Worm (Caenorhabditis elegans) whole organism, L3 larva: ENCODE measurements around the gene C06A12.19.

Experiments
- ZK546.5 ChIP-seq: sonication (generic microtip); optimal IDR thresholded peaks from 2 replicates; lab custom pipeline; 2017; ENCODE audit warnings: missing biosample characterization, missing genetic modification characterization
- aly-2 ChIP-seq: fragments of 150-350 bp; optimal IDR thresholded peaks from 2 replicates; lab custom pipeline; 2014; ENCODE audit warnings: missing biosample characterization, missing genetic modification characterization
- ama-1 ChIP-seq: fragments of 150-350 bp; optimal IDR thresholded peaks from 2 replicates; lab custom pipeline; 2018
- ceh-28 ChIP-seq: fragments of 150-350 bp; optimal IDR thresholded peaks from 2 replicates; lab custom pipeline; 2014; ENCODE audit warnings: missing biosample characterization, missing genetic modification reagents, missing genetic modification characterization
- ceh-82 ChIP-seq: fragments of 150-350 bp; optimal IDR thresholded peaks from 2 replicates; lab custom pipeline; 2014; ENCODE audit warnings: missing biosample characterization, missing genetic modification characterization
- ceh-9 ChIP-seq: sonication (generic microtip); optimal IDR thresholded peaks from 2 replicates; lab custom pipeline; 2018; ENCODE audit warnings: missing biosample characterization, missing genetic modification characterization
- daf-12 ChIP-seq: fragments of 150-350 bp; optimal IDR thresholded peaks from 2 replicates; lab custom pipeline; 2014; ENCODE audit warnings: missing biosample characterization, missing genetic modification reagents, missing genetic modification characterization
- egl-5 ChIP-seq: fragments of 150-350 bp; optimal IDR thresholded peaks from 2 replicates; lab custom pipeline; 2017; ENCODE audit warnings: missing biosample characterization, missing genetic modification reagents, missing genetic modification characterization, inconsistent platforms
- elt-1 ChIP-seq: fragments of 150-350 bp; optimal IDR thresholded peaks from 2 replicates; lab custom pipeline; 2014; ENCODE audit warnings: missing biosample characterization, missing genetic modification characterization
- elt-2 ChIP-seq: sonication (generic microtip); optimal IDR thresholded peaks from 2 replicates; lab custom pipeline; 2016; ENCODE audit warnings: missing genetic modification reagents, mild to moderate bottlenecking, missing genetic modification characterization, missing compliant biosample characterization
- elt-3 ChIP-seq, 3 experiments: fragments of 150-350 bp in 1 of 3; sonication (generic microtip) in 2 of 3; optimal IDR thresholded peaks; 2 replicates in 2 of 3; 4 replicates in 1 of 3; lab custom pipeline; 2014 to 2017; ENCODE audit warnings: missing biosample characterization in 3 of 3, missing genetic modification characterization in 3 of 3
- hmg-11 ChIP-seq: sonication (generic microtip); optimal IDR thresholded peaks from 2 replicates; lab custom pipeline; 2016; ENCODE audit warnings: missing genetic modification characterization, missing compliant biosample characterization
- lin-15B ChIP-seq: fragments of 150-350 bp; optimal IDR thresholded peaks from 2 replicates; lab custom pipeline; 2014; ENCODE audit warnings: missing biosample characterization, missing genetic modification characterization
- lin-39 ChIP-seq: fragments of 150-350 bp; optimal IDR thresholded peaks from 2 replicates; lab custom pipeline; 2018; ENCODE audit warnings: missing biosample characterization, missing genetic modification reagents, missing genetic modification characterization
- mml-1 ChIP-seq: fragments of 150-350 bp; sonication (generic microtip); optimal IDR thresholded peaks from 3 replicates; lab custom pipeline; 2014; ENCODE audit warnings: missing biosample characterization, missing genetic modification characterization
- nfya-1 ChIP-seq: sonication (generic microtip); optimal IDR thresholded peaks from 2 replicates; lab custom pipeline; 2017; ENCODE audit warnings: missing genetic modification characterization, mild to moderate bottlenecking, missing compliant biosample characterization, antibody characterized with exemption, moderate library complexity; ENCODE audit not compliant: insufficient read depth
- nhr-11 ChIP-seq: fragments of 150-350 bp; optimal IDR thresholded peaks from 2 replicates; lab custom pipeline; 2014; ENCODE audit warnings: missing biosample characterization, missing genetic modification characterization
- nhr-12 ChIP-seq: fragments of 150-350 bp; optimal IDR thresholded peaks from 2 replicates; lab custom pipeline; 2014; ENCODE audit warnings: missing biosample characterization, missing genetic modification characterization
- nhr-23 ChIP-seq: fragments of 150-350 bp; optimal IDR thresholded peaks from 2 replicates; lab custom pipeline; 2014; ENCODE audit warnings: missing biosample characterization, missing genetic modification reagents, missing genetic modification characterization
- nhr-25 ChIP-seq: sonication (generic microtip); optimal IDR thresholded peaks from 2 replicates; lab custom pipeline; 2017; ENCODE audit warnings: missing biosample characterization, missing genetic modification characterization
- nhr-28 ChIP-seq: fragments of 150-350 bp; optimal IDR thresholded peaks from 2 replicates; lab custom pipeline; 2014; ENCODE audit warnings: missing biosample characterization, missing genetic modification characterization
- nhr-67 ChIP-seq: fragments of 150-350 bp; optimal IDR thresholded peaks from 2 replicates; lab custom pipeline; 2014; ENCODE audit warnings: missing biosample characterization, missing genetic modification characterization
- nhr-77 ChIP-seq: fragments of 150-350 bp; optimal IDR thresholded peaks from 2 replicates; lab custom pipeline; 2014; ENCODE audit warnings: missing biosample characterization, missing genetic modification characterization
- pha-4 ChIP-seq: fragments of 150-350 bp; optimal IDR thresholded peaks from 2 replicates; lab custom pipeline; 2014; ENCODE audit warnings: missing biosample characterization, missing genetic modification reagents, missing genetic modification characterization
- pqm-1 ChIP-seq: fragments of 150-350 bp; optimal IDR thresholded peaks from 2 replicates; lab custom pipeline; 2017; ENCODE audit warnings: missing biosample characterization, missing genetic modification characterization, inconsistent platforms
- sea-2 ChIP-seq: fragments of 150-350 bp; sonication (generic microtip); optimal IDR thresholded peaks from 4 replicates; lab custom pipeline; 2014; ENCODE audit warnings: missing biosample characterization, missing genetic modification reagents, missing genetic modification characterization
- snpc-4 ChIP-seq: fragments of 150-350 bp; optimal IDR thresholded peaks from 2 replicates; lab custom pipeline; 2014; ENCODE audit warnings: missing biosample characterization, missing genetic modification characterization
- unc-39 ChIP-seq: sonication (generic microtip); optimal IDR thresholded peaks from 4 replicates; lab custom pipeline; 2017; ENCODE audit warnings: missing biosample characterization, missing genetic modification characterization
- unc-62 ChIP-seq: fragments of 150-350 bp; sonication (generic microtip); optimal IDR thresholded peaks from 4 replicates; lab custom pipeline; 2014; ENCODE audit warnings: missing biosample characterization, missing genetic modification reagents, missing genetic modification characterization
- ztf-4 ChIP-seq: fragments of 150-350 bp; optimal IDR thresholded peaks from 2 replicates; lab custom pipeline; 2014; ENCODE audit warnings: missing biosample characterization, missing genetic modification characterization

C06A12.19 gene

ce11 chrIV:17467825-17468224 lies 27.9 kb upstream of the C06A12.19 start:
- TF ChIP-seq egl-5 = no peak
- no peak for TF ChIP-seq lin-15B (tag; lab: Kevin White, UChicago)
- peak; percentile 51 for TF ChIP-seq pha-4 (tag; lab: Kevin White, UChicago)
- TF ChIP-seq ceh-9 (tag; lab: Kevin White, UChicago) = no peak
- peak; percentile 8 for TF ChIP-seq snpc-4
- TF ChIP-seq unc-39 = no peak
- TF ChIP-seq, all 47 proteins: peak for 2

ce11 chrIV:17467325-17467724 lies 27.4 kb upstream of the C06A12.19 start, which contains the start of gene elo-2:
TSS of gene elo-2 (minus strand) at chrIV:17467408.
- TF ChIP-seq pha-4 (tag; lab: Kevin White, UChicago) = no peak
- TF ChIP-seq ztf-4 (tag; lab: Kevin White, UChicago) = no peak
- no peak for TF ChIP-seq ceh-9 (tag; lab: Kevin White, UChicago)
- TF ChIP-seq elt-2 = peak; percentile 95
- no peak for TF ChIP-seq ceh-82 (tag; lab: Kevin White, UChicago)
- TF ChIP-seq ZK546.5 (tag; lab: Kevin White, UChicago) = no peak
- no peak for TF ChIP-seq nhr-77
- TF ChIP-seq pqm-1 (tag; lab: Kevin White, UChicago) = peak; percentile 95
- TF ChIP-seq, all 47 proteins: peak for 2

ce11 chrIV:17465886-17466285 lies 26.0 kb upstream of the C06A12.19 start, which contains the start of gene F11E6.6:
TSS of gene F11E6.6 (minus strand) at chrIV:17465986.
- TF ChIP-seq elt-2 (peak; percentile 38), pqm-1 (tag; lab: Kevin White, UChicago) (peak; percentile 21), nhr-12 (tag; lab: Kevin White, UChicago) (no peak), aly-2 (no peak), mml-1 (tag; lab: Kevin White, UChicago) (no peak), pha-4 (tag; lab: Kevin White, UChicago) (peak; percentile 27), elt-3 (tag; optimal IDR thresholded peaks at IDR 0.05; lab: Kevin White, UChicago) (no peak)
- TF ChIP-seq, all 47 proteins: peak for 3

- TF ChIP-seq pqm-1 (tag; lab: Kevin White, UChicago) (no peak), lin-15B (tag; lab: Kevin White, UChicago) (no peak), daf-12 (no peak), snpc-4 (no peak), ztf-4 (tag; lab: Kevin White, UChicago) (no peak)
These were observed 23.3 kb upstream of the C06A12.19 start, which contains the start of gene F11E6.10 for ce11 chrIV:17463108-17463608. TSS of gene F11E6.10 (minus strand) at chrIV:17463158.

ce11 chrIV:17461222-17461707 lies 21.4 kb upstream of the C06A12.19 start, which contains the start of gene rif-1.1:
TSS of gene rif-1.1 (minus strand) at chrIV:17461272.
- TF ChIP-seq nhr-23 (tag; lab: Kevin White, UChicago) (peak; percentile 18), nhr-25 (peak; percentile 10), nhr-67 (tag; lab: Kevin White, UChicago) (no peak), pha-4 (tag; lab: Kevin White, UChicago) (peak; percentile 92), elt-1 (no peak), hmg-11 (tag; lab: Kevin White, UChicago) (no peak), nfya-1 (tag; lab: Kevin White, UChicago) (peak; percentile 65), lin-39 (peak; percentile 45), elt-2 (peak; percentile 36), lin-15B (tag; lab: Kevin White, UChicago) (peak; percentile 27)

ce11 chrIV:17453996-17454395 lies 14.1 kb upstream of the C06A12.19 start:
- TF ChIP-seq elt-1 = no peak
- TF ChIP-seq pha-4 (tag; lab: Kevin White, UChicago) = no peak
- TF ChIP-seq nhr-11 = no peak
- TF ChIP-seq nhr-28 (tag; lab: Kevin White, UChicago) = no peak
- no peak for TF ChIP-seq pqm-1 (tag; lab: Kevin White, UChicago)
- TF ChIP-seq egl-5 = no peak
- no peak for TF ChIP-seq unc-39

ce11 chrIV:17453200-17453599 lies 13.3 kb upstream of the C06A12.19 start:
- TF ChIP-seq aly-2 (no peak), ceh-28 (tag; lab: Kevin White, UChicago) (no peak), egl-5 (no peak), mml-1 (tag; lab: Kevin White, UChicago) (no peak), ama-1 (lab: Kevin White, UChicago) (no peak), unc-62 (GFP tag; lab: Kevin White, UChicago) (no peak), sea-2 (GFP tag; lab: Kevin White, UChicago) (no peak), nhr-67 (tag; lab: Kevin White, UChicago) (no peak), ZK546.5 (tag; lab: Kevin White, UChicago) (no peak)
